Fruit fly (Drosophila melanogaster) whole organism, wandering third instar larva: ENCODE results near the gene Dic2.

Experiments
- OdsH ChIP-seq: fragments of 200-800 bp; sonication (Bioruptor generic); optimal IDR thresholded peaks from 2 replicates; lab custom pipeline; 2016; ENCODE audit warnings: missing biosample characterization, mild to moderate bottlenecking, missing genetic modification characterization
- tai ChIP-seq: sonication (Bioruptor generic); optimal IDR thresholded peaks from 2 replicates; lab custom pipeline; 2016; ENCODE audit warnings: missing biosample characterization, missing genetic modification characterization

dm6 chr3R:20542283-20543144 is 41.3 kb upstream of the Dic2 start:
- TF ChIP-seq tai (peak; percentile 43), OdsH (GFP tag; lab: Kevin White, UChicago) (peak; percentile 33)
